Worm (Caenorhabditis elegans) whole organism, young adult: ENCODE measurements around the gene ltd-1.

Experiments used
- B0035.1 ChIP-seq: sonication (generic microtip); optimal IDR thresholded peaks from 2 replicates; lab custom pipeline; 2016; ENCODE audit warnings: missing genetic modification characterization, mild to moderate bottlenecking, missing compliant biosample characterization, missing genotype, missing genetic modification reagents
- F23B12.7 ChIP-seq: sonication (generic microtip); optimal IDR thresholded peaks from 2 replicates; lab custom pipeline; 2017; ENCODE audit warnings: missing genetic modification characterization, mild to moderate bottlenecking, missing compliant biosample characterization, antibody characterized with exemption, moderate library complexity; ENCODE audit not compliant: insufficient read depth
- F37B4.10 ChIP-seq: fragments of 200-800 bp; sonication (Bioruptor generic); IDR thresholded peaks from 2 replicates; pipeline ENCODE4 v1.3.6; 2022; ENCODE audit warnings: missing genetic modification characterization, missing compliant biosample characterization
- F39B2.1 ChIP-seq: fragments of 200-800 bp; sonication (Bioruptor generic); IDR thresholded peaks from 2 replicates; pipeline ENCODE4 v1.3.6; 2022; ENCODE audit warnings: missing genetic modification reagents, missing genetic modification characterization, missing compliant biosample characterization
- F52B5.7 ChIP-seq: sonication (generic microtip); optimal IDR thresholded peaks from 2 replicates; lab custom pipeline; 2016; ENCODE audit warnings: mild to moderate bottlenecking, missing genetic modification characterization, missing compliant biosample characterization
- F57A8.1 ChIP-seq: fragments of 200-800 bp; sonication (Bioruptor generic); optimal IDR thresholded peaks from 2 replicates; lab custom pipeline; 2018; ENCODE audit warnings: mild to moderate bottlenecking, missing genetic modification characterization, moderate library complexity, missing compliant biosample characterization
- F57C9.4 ChIP-seq: sonication (generic microtip); optimal IDR thresholded peaks from 2 replicates; lab custom pipeline; 2017; ENCODE audit warnings: mild to moderate bottlenecking, missing genetic modification characterization, missing compliant biosample characterization
- K11D2.4 ChIP-seq: fragments of 200-800 bp; sonication (Bioruptor generic); IDR thresholded peaks from 2 replicates; pipeline ENCODE4 v1.3.6; 2022; ENCODE audit warnings: missing genetic modification reagents, missing genetic modification characterization, missing compliant biosample characterization
- Y53G8AR.9 ChIP-seq: fragments of 200-800 bp; sonication (Bioruptor generic); conservative IDR thresholded peaks from 2 replicates; pipeline ENCODE4 v1.3.6; 2022; ENCODE audit warnings: missing genetic modification reagents, missing genetic modification characterization, missing compliant biosample characterization
- atf-7 ChIP-seq: sonication (generic microtip); optimal IDR thresholded peaks from 2 replicates; lab custom pipeline; 2017; ENCODE audit warnings: mild to moderate bottlenecking, missing genetic modification characterization, missing compliant biosample characterization
- attf-5 ChIP-seq: fragments of 200-800 bp; sonication (Bioruptor generic); optimal IDR thresholded peaks from 2 replicates; lab custom pipeline; 2018; ENCODE audit warnings: mild to moderate bottlenecking, missing genetic modification characterization, missing compliant biosample characterization
- attf-6 ChIP-seq: fragments of 200-800 bp; sonication (Bioruptor generic); IDR thresholded peaks from 2 replicates; pipeline ENCODE4 v1.3.6; 2022; ENCODE audit warnings: missing genetic modification reagents, missing genetic modification characterization, missing compliant biosample characterization
- bed-1 ChIP-seq: fragments of 200-800 bp; sonication (Bioruptor generic); IDR thresholded peaks from 2 replicates; pipeline ENCODE4 v1.3.6; 2022; ENCODE audit warnings: missing genetic modification reagents, missing genetic modification characterization, missing compliant biosample characterization
- cebp-1 ChIP-seq, 2 experiments: fragments of 200-800 bp in 1 of 2; sonication (Bioruptor generic) in 1 of 2; sonication (generic microtip) in 1 of 2; IDR thresholded peaks in 1 of 2; optimal IDR thresholded peaks in 1 of 2; 2 replicates each; pipeline versions ENCODE4 v1.3.6 to Lab custom; 2017 to 2022; ENCODE audit warnings: missing compliant biosample characterization in 2 of 2, missing genetic modification characterization in 2 of 2, mild to moderate bottlenecking in 1 of 2, missing genetic modification reagents in 1 of 2, moderate library complexity in 1 of 2
- ceh-40 ChIP-seq: fragments of 200-800 bp; sonication (Bioruptor generic); IDR thresholded peaks from 2 replicates; pipeline ENCODE4 v1.3.6; 2022; ENCODE audit warnings: missing genetic modification characterization, missing compliant biosample characterization
- ceh-91 ChIP-seq: fragments of 200-800 bp; sonication (Bioruptor generic); IDR thresholded peaks from 2 replicates; pipeline ENCODE4 v1.3.6; 2022; ENCODE audit warnings: missing genetic modification reagents, missing genetic modification characterization, missing compliant biosample characterization
- die-1 ChIP-seq: sonication (generic microtip); optimal IDR thresholded peaks from 2 replicates; lab custom pipeline; 2016; ENCODE audit warnings: missing genotype, mild to moderate bottlenecking, missing genetic modification characterization, missing compliant biosample characterization
- egl-18 ChIP-seq: fragments of 200-800 bp; sonication (Bioruptor generic); IDR thresholded peaks from 2 replicates; pipeline ENCODE4 v1.3.6; 2022; ENCODE audit warnings: missing genetic modification reagents, missing genetic modification characterization, missing compliant biosample characterization
- egl-44 ChIP-seq: fragments of 200-800 bp; sonication (Bioruptor generic); IDR thresholded peaks from 2 replicates; pipeline ENCODE4 v1.3.6; 2022; ENCODE audit warnings: missing genetic modification reagents, missing genetic modification characterization, missing compliant biosample characterization
- ekl-4 ChIP-seq: fragments of 200-800 bp; sonication (Bioruptor generic); IDR thresholded peaks from 2 replicates; pipeline ENCODE4 v1.3.6; 2022; ENCODE audit warnings: missing genetic modification reagents, missing genetic modification characterization, missing compliant biosample characterization
- gei-17 ChIP-seq: fragments of 200-800 bp; sonication (Bioruptor generic); optimal IDR thresholded peaks from 2 replicates; lab custom pipeline; 2018; ENCODE audit warnings: mild to moderate bottlenecking, missing genetic modification characterization, missing compliant biosample characterization
- hmg-20 ChIP-seq: fragments of 200-800 bp; sonication (Bioruptor generic); IDR thresholded peaks from 2 replicates; pipeline ENCODE4 v1.3.6; 2022; ENCODE audit warnings: missing genetic modification reagents, missing genetic modification characterization, missing compliant biosample characterization
- hrde-1 ChIP-seq: sonication (generic microtip); optimal IDR thresholded peaks from 2 replicates; lab custom pipeline; 2016; ENCODE audit warnings: missing genetic modification characterization, mild to moderate bottlenecking, missing compliant biosample characterization, moderate library complexity, missing genotype, missing genetic modification reagents, borderline replicate concordance
- hsf-1 ChIP-seq: fragments of 200-800 bp; sonication (Bioruptor generic); IDR thresholded peaks from 2 replicates; pipeline ENCODE4 v1.3.6; 2022; ENCODE audit warnings: missing genetic modification reagents, missing genetic modification characterization, missing compliant biosample characterization
- let-607 ChIP-seq, 2 experiments: fragments of 200-800 bp in 1 of 2; sonication (Bioruptor generic) in 1 of 2; sonication (generic microtip) in 1 of 2; optimal IDR thresholded peaks; 2 replicates each; lab custom pipeline; 2016 to 2018; ENCODE audit warnings: mild to moderate bottlenecking in 2 of 2, missing compliant biosample characterization in 2 of 2, missing genetic modification characterization in 2 of 2, moderate library complexity in 2 of 2, missing genotype in 1 of 2
- lin-26 ChIP-seq: fragments of 200-800 bp; sonication (Bioruptor generic); IDR thresholded peaks from 2 replicates; pipeline ENCODE4 v1.3.6; 2022; ENCODE audit warnings: missing genetic modification reagents, missing genetic modification characterization, missing compliant biosample characterization
- lin-40 ChIP-seq: sonication (generic microtip); optimal IDR thresholded peaks from 2 replicates; lab custom pipeline; 2016; ENCODE audit warnings: missing genetic modification characterization, mild to moderate bottlenecking, missing compliant biosample characterization, missing genotype, missing genetic modification reagents
- lin-54 ChIP-seq: fragments of 200-800 bp; sonication (Bioruptor generic); optimal IDR thresholded peaks from 2 replicates; lab custom pipeline; 2018; ENCODE audit warnings: mild to moderate bottlenecking, missing genetic modification characterization, missing compliant biosample characterization
- lir-1 ChIP-seq: fragments of 200-800 bp; sonication (Bioruptor generic); conservative IDR thresholded peaks from 2 replicates; pipeline ENCODE4 v1.3.6; 2022; ENCODE audit warnings: missing genetic modification reagents, missing genetic modification characterization, missing compliant biosample characterization
- madf-8 ChIP-seq: fragments of 200-800 bp; sonication (Bioruptor generic); conservative IDR thresholded peaks from 2 replicates; pipeline ENCODE4 v1.3.6; 2022; ENCODE audit warnings: missing genetic modification reagents, missing genetic modification characterization, missing compliant biosample characterization
- mcd-1 ChIP-seq: fragments of 200-800 bp; sonication (Bioruptor generic); IDR thresholded peaks from 2 replicates; pipeline ENCODE4 v1.3.6; 2022; ENCODE audit warnings: missing genetic modification reagents, missing genetic modification characterization, missing compliant biosample characterization
- mel-28 ChIP-seq: sonication (generic microtip); optimal IDR thresholded peaks from 2 replicates; lab custom pipeline; 2016; ENCODE audit warnings: borderline replicate concordance, mild to moderate bottlenecking, missing genetic modification characterization, missing compliant biosample characterization
- mes-4 ChIP-seq: sonication (generic microtip); optimal IDR thresholded peaks from 2 replicates; lab custom pipeline; 2016; ENCODE audit warnings: missing genotype, missing genetic modification characterization, missing compliant biosample characterization
- nfya-2 ChIP-seq: fragments of 200-800 bp; sonication (Bioruptor generic); IDR thresholded peaks from 2 replicates; pipeline ENCODE4 v1.3.6; 2022; ENCODE audit warnings: missing genetic modification reagents, missing genetic modification characterization, missing compliant biosample characterization
- nhr-179 ChIP-seq: sonication (generic microtip); optimal IDR thresholded peaks from 2 replicates; lab custom pipeline; 2016; ENCODE audit warnings: mild to moderate bottlenecking, missing genetic modification characterization, missing compliant biosample characterization
- nhr-80 ChIP-seq: sonication (generic microtip); optimal IDR thresholded peaks from 2 replicates; lab custom pipeline; 2016; ENCODE audit warnings: missing genetic modification characterization, missing compliant biosample characterization
- pbrm-1 ChIP-seq: fragments of 200-800 bp; sonication (Bioruptor generic); IDR thresholded peaks from 2 replicates; pipeline ENCODE4 v1.3.6; 2022; ENCODE audit warnings: missing genetic modification reagents, missing genetic modification characterization, missing compliant biosample characterization
- pha-4 ChIP-seq: fragments of 150-350 bp; sonication (generic microtip); optimal IDR thresholded peaks from 2 replicates; lab custom pipeline; 2014; ENCODE audit warnings: missing biosample characterization, missing genetic modification reagents, missing genetic modification characterization
- sdz-38 ChIP-seq: sonication (generic microtip); optimal IDR thresholded peaks from 2 replicates; lab custom pipeline; 2016; ENCODE audit warnings: missing genotype, missing genetic modification characterization, missing compliant biosample characterization
- snpc-3.4 ChIP-seq: sonication (generic microtip); optimal IDR thresholded peaks from 2 replicates; lab custom pipeline; 2017; ENCODE audit warnings: missing genetic modification characterization, mild to moderate bottlenecking, missing compliant biosample characterization, antibody characterized with exemption, moderate library complexity, missing genotype, missing genetic modification reagents
- snpc-4 ChIP-seq, 5 experiments: fragments of 150-350 bp in 1 of 5; sonication (generic microtip) in 4 of 5; optimal IDR thresholded peaks; 2 replicates each; lab custom pipeline; 2014 to 2018; ENCODE audit warnings: missing genetic modification characterization in 5 of 5, missing biosample characterization in 3 of 5, antibody characterized with exemption in 2 of 5, mild to moderate bottlenecking in 2 of 5, missing compliant biosample characterization in 2 of 5, missing genotype in 2 of 5, moderate library complexity in 2 of 5, missing genetic modification reagents in 1 of 5
- somi-1 ChIP-seq: fragments of 200-800 bp; sonication (Bioruptor generic); optimal IDR thresholded peaks from 2 replicates; lab custom pipeline; 2018; ENCODE audit warnings: mild to moderate bottlenecking, missing genetic modification characterization, missing compliant biosample characterization
- tbp1 ChIP-seq: fragments of 200-800 bp; sonication (Bioruptor generic); optimal IDR thresholded peaks from 2 replicates; lab custom pipeline; 2018; ENCODE audit warnings: mild to moderate bottlenecking, missing genetic modification characterization, missing compliant biosample characterization
- unc-62 ChIP-seq: fragments of 150-350 bp; optimal IDR thresholded peaks from 2 replicates; lab custom pipeline; 2014; ENCODE audit warnings: missing biosample characterization, missing genetic modification reagents, missing genetic modification characterization
- zfh-2 ChIP-seq: fragments of 200-800 bp; sonication (Bioruptor generic); conservative IDR thresholded peaks from 2 replicates; pipeline ENCODE4 v1.3.6; 2022; ENCODE audit warnings: missing genetic modification reagents, missing genetic modification characterization, missing compliant biosample characterization

ltd-1 gene

ce11 chrII:8092537-8092936 is at the start of gene ltd-1:
Gene ltd-1 (minus strand): TSS chrII:8092754.
- TF ChIP-seq F52B5.7 (tag; lab: Kevin White, UChicago) (no peak), snpc-4 (GFP tag; optimal IDR thresholded peaks at IDR 0.05; lab: Kevin White, UChicago) (no peak), snpc-4 (tag; optimal IDR thresholded peaks at IDR 0.05; lab: Kevin White, UChicago) (no peak), F57A8.1 (no peak), hmg-20 (GFP tag; lab: Robert Waterston, UW) (no peak), pha-4 (tag; lab: Kevin White, UChicago) (no peak)

ce11 chrII:8141135-8141534 is 48.6 kb upstream of the ltd-1 start:
- TF ChIP-seq bed-1 (GFP tag; lab: Robert Waterston, UW): no peak
- no peak for TF ChIP-seq lin-54 (GFP tag; lab: Kevin White, UChicago)
- TF ChIP-seq let-607 (tag; optimal IDR thresholded peaks at IDR 0.05; lab: Kevin White, UChicago): no peak
- TF ChIP-seq mel-28 (tag; lab: Kevin White, UChicago): no peak
- TF ChIP-seq F39B2.1 (GFP tag; lab: Robert Waterston, UW): no peak
- 0 out of 2 replicates have a peak, but pooled peaks have one; percentile 29 for TF ChIP-seq ekl-4 (GFP tag; lab: Robert Waterston, UW)
- TF ChIP-seq ceh-40 (GFP tag; lab: Robert Waterston, UW): no peak
- TF ChIP-seq egl-18: no peak
- TF ChIP-seq hrde-1 (tag; lab: Kevin White, UChicago): peak; percentile 16
- TF ChIP-seq tbp1 (GFP tag; lab: Kevin White, UChicago): peak; percentile 15
- peak; percentile 73; the same call in 1 of the 2 replicates for TF ChIP-seq nfya-2 (GFP tag; lab: Robert Waterston, UW)
- TF ChIP-seq sdz-38 (tag; lab: Kevin White, UChicago): no peak
- no peak for TF ChIP-seq nhr-179
- TF ChIP-seq attf-5 (GFP tag; lab: Kevin White, UChicago): no peak
- TF ChIP-seq zfh-2 (GFP tag; lab: Robert Waterston, UW): no peak
- TF ChIP-seq snpc-3.4 (tag; lab: Kevin White, UChicago): peak; percentile 19
- no peak for TF ChIP-seq nhr-80 (tag; lab: Kevin White, UChicago)
- no peak for TF ChIP-seq hsf-1
- 0 out of 2 replicates have a peak, but pooled peaks have one; percentile 58 for TF ChIP-seq attf-6 (GFP tag; lab: Robert Waterston, UW)
- TF ChIP-seq die-1 (tag; lab: Kevin White, UChicago): peak; percentile 16
- TF ChIP-seq hmg-20 (GFP tag; lab: Robert Waterston, UW): no peak
- no peak for TF ChIP-seq pha-4 (tag; lab: Kevin White, UChicago)
- no peak for TF ChIP-seq somi-1 (GFP tag; lab: Kevin White, UChicago)
- TF ChIP-seq atf-7: no peak
- no peak for TF ChIP-seq K11D2.4
- no peak for TF ChIP-seq mes-4 (tag; lab: Kevin White, UChicago)
- TF ChIP-seq B0035.1 (tag; lab: Kevin White, UChicago): no peak
- TF ChIP-seq madf-8 (GFP tag; lab: Robert Waterston, UW): no peak
- peak; percentile 7 for TF ChIP-seq F52B5.7 (tag; lab: Kevin White, UChicago)
- TF ChIP-seq lin-40: no peak
- no peak for TF ChIP-seq F23B12.7 (tag; lab: Kevin White, UChicago)
- TF ChIP-seq lir-1: no peak
- TF ChIP-seq egl-44 (GFP tag; lab: Robert Waterston, UW): no peak
- TF ChIP-seq Y53G8AR.9: no peak
- 0 out of 2 replicates have a peak, but pooled peaks have one; percentile 37 for TF ChIP-seq pbrm-1
- no peak for TF ChIP-seq unc-62 (GFP tag; lab: Kevin White, UChicago)
- TF ChIP-seq mcd-1 (GFP tag; lab: Robert Waterston, UW): no peak
- TF ChIP-seq ceh-91 (GFP tag; lab: Robert Waterston, UW): no peak
- no peak for TF ChIP-seq F37B4.10 (GFP tag; lab: Robert Waterston, UW)
- TF ChIP-seq cebp-1 (GFP tag; IDR thresholded peaks at IDR 0.05; lab: Robert Waterston, UW): no peak
- peak; percentile 41 for TF ChIP-seq cebp-1 (tag; optimal IDR thresholded peaks at IDR 0.05; lab: Kevin White, UChicago)
- no peak for TF ChIP-seq F57C9.4 (tag; lab: Kevin White, UChicago)
- TF ChIP-seq gei-17 (GFP tag; lab: Kevin White, UChicago): no peak
- no peak for TF ChIP-seq lin-26 (GFP tag; lab: Robert Waterston, UW)
